Worm (Caenorhabditis elegans) whole organism, L4 larva: Measurements from ENCODE around the gene ZK856.4.

Experiments
- F10B5.3 ChIP-seq: sonication (generic microtip); optimal IDR thresholded peaks from 2 replicates; lab custom pipeline; 2016; ENCODE audit warnings: mild to moderate bottlenecking, missing genetic modification characterization, missing compliant biosample characterization
- F44E2.7 ChIP-seq: fragments of 200-800 bp; sonication (Bioruptor generic); IDR thresholded peaks from 2 replicates; pipeline ENCODE4 v2.1.2; 2022; ENCODE audit warnings: missing genetic modification characterization, missing compliant biosample characterization
- F49E8.2 ChIP-seq: sonication (generic microtip); optimal IDR thresholded peaks from 2 replicates; lab custom pipeline; 2016; ENCODE audit warnings: missing compliant biosample characterization, mild to moderate bottlenecking, missing genetic modification characterization, borderline replicate concordance
- T26A8.4 ChIP-seq: fragments of 200-800 bp; sonication (Bioruptor generic); IDR thresholded peaks from 2 replicates; pipeline ENCODE4 v1.3.6; 2022; ENCODE audit warnings: missing genetic modification characterization, missing compliant biosample characterization
- Y105C5A.15 ChIP-seq: fragments of 200-800 bp; sonication (Bioruptor generic); IDR thresholded peaks from 2 replicates; pipeline ENCODE4 v1.3.6; 2022; ENCODE audit warnings: missing genetic modification characterization, missing compliant biosample characterization
- Y48G9A.11 ChIP-seq: fragments of 200-800 bp; sonication (Bioruptor generic); IDR thresholded peaks from 2 replicates; pipeline ENCODE4 v1.3.6; 2022; ENCODE audit warnings: missing genetic modification reagents, missing genetic modification characterization, missing compliant biosample characterization
- ZK546.5 ChIP-seq, 2 experiments: sonication (generic microtip); optimal IDR thresholded peaks; 2 replicates each; lab custom pipeline; 2017; ENCODE audit warnings: missing biosample characterization in 2 of 2, missing genetic modification characterization in 2 of 2
- aha-1 ChIP-seq: fragments of 150-350 bp; peaks from one replicate; lab custom pipeline; 2014; ENCODE audit warnings: missing biosample characterization, missing genetic modification characterization
- attf-4 ChIP-seq: sonication (generic microtip); optimal IDR thresholded peaks from 3 replicates; lab custom pipeline; 2017; ENCODE audit warnings: missing biosample characterization, missing genetic modification characterization
- ceh-44 ChIP-seq: fragments of 200-800 bp; sonication (Bioruptor generic); IDR thresholded peaks from 2 replicates; pipeline ENCODE4 v1.3.6; 2022; ENCODE audit warnings: missing genetic modification reagents, missing genetic modification characterization, missing compliant biosample characterization
- ceh-62 ChIP-seq: sonication (generic microtip); optimal IDR thresholded peaks from 2 replicates; lab custom pipeline; 2017; ENCODE audit warnings: missing biosample characterization, missing genetic modification characterization
- daf-19 ChIP-seq: fragments of 200-800 bp; sonication (Bioruptor generic); conservative IDR thresholded peaks from 2 replicates; pipeline ENCODE4 v1.3.6; 2022; ENCODE audit warnings: missing genetic modification characterization, missing compliant biosample characterization
- dmd-6 ChIP-seq: fragments of 200-800 bp; sonication (Bioruptor generic); IDR thresholded peaks from 2 replicates; pipeline ENCODE4 v1.3.6; 2022; ENCODE audit warnings: missing genetic modification reagents, missing genetic modification characterization, missing compliant biosample characterization
- dmd-8 ChIP-seq: fragments of 200-800 bp; sonication (Bioruptor generic); IDR thresholded peaks from 2 replicates; pipeline ENCODE4 v1.3.6; 2022; ENCODE audit warnings: missing genetic modification characterization, missing compliant biosample characterization
- duxl-1 ChIP-seq: sonication (generic microtip); optimal IDR thresholded peaks from 2 replicates; lab custom pipeline; 2016; ENCODE audit warnings: mild to moderate bottlenecking, missing genetic modification characterization, moderate library complexity, missing compliant biosample characterization; ENCODE audit not compliant: poor library complexity
- dve-1 ChIP-seq: sonication (generic microtip); optimal IDR thresholded peaks from 2 replicates; lab custom pipeline; 2017; ENCODE audit warnings: antibody characterized with exemption, mild to moderate bottlenecking, missing genetic modification characterization, missing compliant biosample characterization; ENCODE audit not compliant: insufficient read depth
- egl-27 ChIP-seq: sonication (generic microtip); optimal IDR thresholded peaks from 3 replicates; lab custom pipeline; 2017; ENCODE audit warnings: missing biosample characterization, missing genetic modification reagents, missing genetic modification characterization
- egl-43 ChIP-seq: fragments of 200-800 bp; sonication (Bioruptor generic); IDR thresholded peaks from 2 replicates; pipeline ENCODE4 v1.3.6; 2022; ENCODE audit warnings: missing genetic modification reagents, missing genetic modification characterization, missing compliant biosample characterization
- gei-8 ChIP-seq: fragments of 200-800 bp; sonication (Bioruptor generic); optimal IDR thresholded peaks from 2 replicates; lab custom pipeline; 2018; ENCODE audit warnings: mild to moderate bottlenecking, missing genetic modification characterization, missing compliant biosample characterization
- hif-1 ChIP-seq, 2 experiments: sonication (generic microtip); optimal IDR thresholded peaks; 2 replicates each; lab custom pipeline; 2016 to 2017; ENCODE audit warnings: missing compliant biosample characterization in 2 of 2, missing genetic modification characterization in 2 of 2, missing genetic modification reagents in 2 of 2, missing genotype in 2 of 2, mild to moderate bottlenecking in 1 of 2
- lin-1 ChIP-seq: fragments of 200-800 bp; sonication (Bioruptor generic); IDR thresholded peaks from 2 replicates; pipeline ENCODE4 v1.3.6; 2022; ENCODE audit warnings: missing genetic modification reagents, missing genetic modification characterization, missing compliant biosample characterization
- lin-13 ChIP-seq: fragments of 150-350 bp; optimal IDR thresholded peaks from 2 replicates; lab custom pipeline; 2014; ENCODE audit warnings: missing biosample characterization, missing genetic modification reagents, missing genetic modification characterization
- lin-15B ChIP-seq: fragments of 150-350 bp; sonication (generic microtip); optimal IDR thresholded peaks from 3 replicates; lab custom pipeline; 2014; ENCODE audit warnings: missing biosample characterization, missing genetic modification characterization
- lin-29 ChIP-seq: fragments of 200-800 bp; sonication (Bioruptor generic); IDR thresholded peaks from 2 replicates; pipeline ENCODE4 v1.3.6; 2022; ENCODE audit warnings: missing genetic modification reagents, missing genetic modification characterization, missing compliant biosample characterization
- mdt-29 ChIP-seq: fragments of 200-800 bp; sonication (Bioruptor generic); IDR thresholded peaks from 2 replicates; pipeline ENCODE4 v1.3.6; 2022; ENCODE audit warnings: missing genetic modification reagents, missing genetic modification characterization, missing compliant biosample characterization
- mxl-2 ChIP-seq: fragments of 200-800 bp; sonication (Bioruptor generic); conservative IDR thresholded peaks from 2 replicates; pipeline ENCODE4 v1.3.6; 2022; ENCODE audit warnings: missing genetic modification reagents, missing genetic modification characterization, missing compliant biosample characterization
- nhr-102 ChIP-seq: sonication (generic microtip); optimal IDR thresholded peaks from 2 replicates; lab custom pipeline; 2016; ENCODE audit warnings: mild to moderate bottlenecking, missing genetic modification characterization, moderate library complexity, missing compliant biosample characterization
- nhr-11 ChIP-seq: fragments of 150-350 bp; optimal IDR thresholded peaks from 2 replicates; lab custom pipeline; 2014; ENCODE audit warnings: missing biosample characterization, missing genetic modification characterization
- nhr-25 ChIP-seq: sonication (generic microtip); optimal IDR thresholded peaks from 2 replicates; lab custom pipeline; 2017; ENCODE audit warnings: missing genetic modification characterization, mild to moderate bottlenecking, missing compliant biosample characterization, antibody characterized with exemption, moderate library complexity, borderline replicate concordance; ENCODE audit not compliant: insufficient read depth
- nhr-77 ChIP-seq: fragments of 150-350 bp; optimal IDR thresholded peaks from 2 replicates; lab custom pipeline; 2014; ENCODE audit warnings: missing biosample characterization, missing genetic modification characterization
- pha-4 ChIP-seq, 2 experiments: fragments of 150-350 bp in 1 of 2; fragments of 200-800 bp in 1 of 2; sonication (Bioruptor generic) in 1 of 2; IDR thresholded peaks in 1 of 2; optimal IDR thresholded peaks in 1 of 2; 2 replicates each; pipeline versions ENCODE4 v1.3.6 to Lab custom; 2014 to 2022; ENCODE audit warnings: missing genetic modification characterization in 2 of 2, missing genetic modification reagents in 2 of 2, missing biosample characterization in 1 of 2, missing compliant biosample characterization in 1 of 2
- pqm-1 ChIP-seq: sonication (generic microtip); optimal IDR thresholded peaks from 2 replicates; lab custom pipeline; 2017; ENCODE audit warnings: missing biosample characterization, missing genetic modification characterization
- rbr-2 ChIP-seq: sonication (generic microtip); optimal IDR thresholded peaks from 2 replicates; lab custom pipeline; 2016; ENCODE audit warnings: missing genotype, missing genetic modification characterization, missing compliant biosample characterization
- sdz-12 ChIP-seq: fragments of 200-800 bp; sonication (Bioruptor generic); optimal IDR thresholded peaks from 2 replicates; lab custom pipeline; 2018; ENCODE audit warnings: mild to moderate bottlenecking, missing genetic modification characterization, missing compliant biosample characterization
- set-16 ChIP-seq: fragments of 200-800 bp; sonication (Bioruptor generic); IDR thresholded peaks from 2 replicates; pipeline ENCODE4 v1.3.6; 2022; ENCODE audit warnings: missing genetic modification reagents, missing genetic modification characterization, missing compliant biosample characterization
- skn-1 ChIP-seq: fragments of 150-350 bp; optimal IDR thresholded peaks from 2 replicates; lab custom pipeline; 2014; ENCODE audit warnings: missing biosample characterization, missing genetic modification characterization
- unc-39 ChIP-seq: sonication (generic microtip); optimal IDR thresholded peaks from 2 replicates; lab custom pipeline; 2017; ENCODE audit warnings: missing biosample characterization, missing genetic modification characterization
- unc-62 ChIP-seq, 3 experiments: fragments of 150-350 bp in 1 of 3; sonication (generic microtip); optimal IDR thresholded peaks in 2 of 3; peaks in 1 of 3; 1 replicate in 1 of 3; 2 replicates in 2 of 3; lab custom pipeline; 2014 to 2017; ENCODE audit warnings: missing biosample characterization in 3 of 3, missing genetic modification characterization in 3 of 3, missing genetic modification reagents in 3 of 3, missing genotype in 1 of 3
- zip-11 ChIP-seq: fragments of 200-800 bp; sonication (Bioruptor generic); IDR thresholded peaks from 2 replicates; pipeline ENCODE4 v1.3.6; 2022; ENCODE audit warnings: missing genetic modification characterization, missing compliant biosample characterization

ZK856.4 gene

ce11 chrV:10216724-10217123 is 33.6 kb downstream of the ZK856.4 start, which contains the start of gene ZK856.14:
Gene ZK856.14, plus strand, starts transcription at chrV:10217024.
- TF ChIP-seq F44E2.7 (GFP tag; lab: Robert Waterston, UW), result no peak
- TF ChIP-seq lin-15B (tag; lab: Kevin White, UChicago), result no peak
- no peak for TF ChIP-seq dmd-8
- TF ChIP-seq lin-1 (GFP tag; lab: Robert Waterston, UW), result no peak
- TF ChIP-seq zip-11 (GFP tag; lab: Robert Waterston, UW), result no peak
- no peak for TF ChIP-seq hif-1 (tag; optimal IDR thresholded peaks at IDR 0.05; lab: Kevin White, UChicago)
- TF ChIP-seq pqm-1, result no peak
- TF ChIP-seq lin-29 (GFP tag; lab: Robert Waterston, UW), result no peak
- TF ChIP-seq set-16 (GFP tag; lab: Robert Waterston, UW), result no peak
- TF ChIP-seq mdt-29, result no peak
- no peak for TF ChIP-seq pha-4 (GFP tag; IDR thresholded peaks at IDR 0.05; lab: Robert Waterston, UW)
- TF ChIP-seq pha-4 (tag; optimal IDR thresholded peaks at IDR 0.05; lab: Kevin White, UChicago), result no peak
- no peak for TF ChIP-seq Y48G9A.11
- TF ChIP-seq ZK546.5 (tag; optimal IDR thresholded peaks at IDR 0.05; lab: Kevin White, UChicago), result no peak
- TF ChIP-seq unc-39 (tag; lab: Kevin White, UChicago), result no peak
- no peak for TF ChIP-seq nhr-77 (tag; lab: Kevin White, UChicago)
- no peak for TF ChIP-seq skn-1 (tag; lab: Kevin White, UChicago)

- TF ChIP-seq T26A8.4 (GFP tag; lab: Robert Waterston, UW) (no peak), duxl-1 (no peak), daf-19 (GFP tag; lab: Robert Waterston, UW) (no peak), dve-1 (no peak), lin-13 (GFP tag; lab: Kevin White, UChicago) (no peak), attf-4 (tag; lab: Kevin White, UChicago) (no peak), ceh-44 (GFP tag; lab: Robert Waterston, UW) (no peak)
Observed at ce11 chrV:10220605-10221004, 37.5 kb downstream of the ZK856.4 start, which contains the start of gene C12D8.13. Gene C12D8.13, minus strand, starts transcription at chrV:10220705.

- TF ChIP-seq ceh-62 (tag; lab: Kevin White, UChicago), result no peak
- TF ChIP-seq F49E8.2 (tag; lab: Kevin White, UChicago), result no peak
- no peak for TF ChIP-seq aha-1 (tag; lab: Kevin White, UChicago)
- TF ChIP-seq nhr-11 (tag; lab: Kevin White, UChicago), result no peak
- no peak for TF ChIP-seq lin-13 (GFP tag; lab: Kevin White, UChicago)
- TF ChIP-seq sdz-12 (GFP tag; lab: Kevin White, UChicago), result no peak
- no peak for TF ChIP-seq nhr-102 (tag; lab: Kevin White, UChicago)
- no peak for TF ChIP-seq duxl-1
- TF ChIP-seq dmd-6 (GFP tag; lab: Robert Waterston, UW), result no peak
- TF ChIP-seq egl-27 (tag; lab: Kevin White, UChicago), result no peak
- TF ChIP-seq gei-8, result no peak
- TF ChIP-seq Y105C5A.15 (GFP tag; lab: Robert Waterston, UW), result no peak
- no peak for TF ChIP-seq F10B5.3 (tag; lab: Kevin White, UChicago)
- TF ChIP-seq dmd-8, result no peak
- no peak for TF ChIP-seq lin-29 (GFP tag; lab: Robert Waterston, UW)
- TF ChIP-seq nhr-25, result no peak
- TF ChIP-seq rbr-2 (tag; lab: Kevin White, UChicago), result no peak
Observed at ce11 chrV:10221317-10221716, 38.2 kb downstream of the ZK856.4 start, which contains the start of the genes fipr-5 and fipr-9. Gene fipr-5, minus strand, starts transcription at chrV:10221417. Gene fipr-9, plus strand, starts transcription at chrV:10221662.

- TF ChIP-seq egl-43 (GFP tag; lab: Robert Waterston, UW) (no peak), mxl-2 (GFP tag; lab: Robert Waterston, UW) (no peak), unc-62 (GFP tag; optimal IDR thresholded peaks at IDR 0.05 in 1 of 2; lab: Kevin White, UChicago) (no peak), unc-62 (tag; optimal IDR thresholded peaks at IDR 0.05; lab: Kevin White, UChicago) (no peak)
Observed at ce11 chrV:10222007-10222406, 38.9 kb downstream of the ZK856.4 start, which contains the start of gene C12D8.20. Gene C12D8.20, plus strand, starts transcription at chrV:10222307.
